Worm (Caenorhabditis elegans) whole organism, early embryonic: ENCODE measurements around the gene C05G5.3.

Source experiments
- B0310.2 ChIP-seq: sonication (generic microtip); optimal IDR thresholded peaks from 2 replicates; lab custom pipeline; 2016; ENCODE audit warnings: mild to moderate bottlenecking, missing genetic modification characterization, missing compliant biosample characterization
- F13C5.2 ChIP-seq: sonication (generic microtip); optimal IDR thresholded peaks from 2 replicates; lab custom pipeline; 2017; ENCODE audit warnings: mild to moderate bottlenecking, missing genetic modification characterization, inconsistent platforms, missing compliant biosample characterization
- aly-1 ChIP-seq: sonication (generic microtip); optimal IDR thresholded peaks from 2 replicates; lab custom pipeline; 2016; ENCODE audit warnings: missing genetic modification characterization, missing compliant biosample characterization
- ama-1 ChIP-seq: fragments of 150-350 bp; optimal IDR thresholded peaks from 2 replicates; lab custom pipeline; 2014
- ceh-13 ChIP-seq: fragments of 200-800 bp; sonication (Bioruptor generic); optimal IDR thresholded peaks from 2 replicates; lab custom pipeline; 2018; ENCODE audit warnings: mild to moderate bottlenecking, missing genetic modification characterization, missing compliant biosample characterization
- ceh-36 ChIP-seq: sonication (generic microtip); optimal IDR thresholded peaks from 2 replicates; lab custom pipeline; 2016; ENCODE audit warnings: missing genetic modification characterization, inconsistent platforms, missing compliant biosample characterization
- ets-7 ChIP-seq: sonication (generic microtip); optimal IDR thresholded peaks from 2 replicates; lab custom pipeline; 2016; ENCODE audit warnings: missing genotype, missing genetic modification characterization, missing compliant biosample characterization
- flt-1 ChIP-seq: fragments of 200-800 bp; sonication (Bioruptor generic); IDR thresholded peaks from 2 replicates; pipeline ENCODE4 v1.3.6; 2022; ENCODE audit warnings: missing genetic modification characterization, missing compliant biosample characterization
- hmbx-1 ChIP-seq: sonication (generic microtip); optimal IDR thresholded peaks from 2 replicates; lab custom pipeline; 2016; ENCODE audit warnings: mild to moderate bottlenecking, missing genetic modification characterization, missing compliant biosample characterization
- hmg-4 ChIP-seq: fragments of 200-800 bp; sonication (Bioruptor generic); optimal IDR thresholded peaks from 2 replicates; lab custom pipeline; 2018; ENCODE audit warnings: mild to moderate bottlenecking, missing genetic modification characterization, missing compliant biosample characterization
- hnd-1 ChIP-seq: sonication (generic microtip); optimal IDR thresholded peaks from 2 replicates; lab custom pipeline; 2016; ENCODE audit warnings: missing genetic modification characterization, missing compliant biosample characterization
- pes-1 ChIP-seq: fragments of 200-800 bp; sonication (Bioruptor generic); IDR thresholded peaks from 2 replicates; pipeline ENCODE4 v1.3.6; 2022; ENCODE audit warnings: missing genetic modification reagents, missing genetic modification characterization, missing compliant biosample characterization
- scrt-1 ChIP-seq: fragments of 200-800 bp; sonication (Bioruptor generic); IDR thresholded peaks from 2 replicates; pipeline ENCODE4 v1.3.6; 2022; ENCODE audit warnings: missing genetic modification characterization, missing compliant biosample characterization
- sea-1 ChIP-seq: fragments of 200-800 bp; sonication (Bioruptor generic); conservative IDR thresholded peaks from 2 replicates; pipeline ENCODE4 v1.3.6; 2022; ENCODE audit warnings: missing genetic modification characterization, missing compliant biosample characterization
- tbx-11 ChIP-seq: fragments of 200-800 bp; sonication (Bioruptor generic); IDR thresholded peaks from 2 replicates; pipeline ENCODE4 v1.3.6; 2022; ENCODE audit warnings: missing genetic modification characterization, missing compliant biosample characterization
- tbx-37 ChIP-seq: fragments of 200-800 bp; sonication (Bioruptor generic); conservative IDR thresholded peaks from 2 replicates; pipeline ENCODE4 v1.3.6; 2022; ENCODE audit warnings: missing genetic modification reagents, missing genetic modification characterization, missing compliant biosample characterization
- tra-4 ChIP-seq: sonication (generic microtip); optimal IDR thresholded peaks from 2 replicates; lab custom pipeline; 2017; ENCODE audit warnings: missing genetic modification characterization, missing compliant biosample characterization

C05G5.3 gene

ce11 chrX:14745218-14745617, 6.6 kb downstream of the C05G5.3 start:
- no peak for TF ChIP-seq hmbx-1 (tag; lab: Kevin White, UChicago)
- no peak for TF ChIP-seq ama-1
- TF ChIP-seq F13C5.2 (tag; lab: Kevin White, UChicago): no peak
- no peak for TF ChIP-seq tra-4
- no peak for TF ChIP-seq flt-1 (GFP tag; lab: Robert Waterston, UW)
- no peak for TF ChIP-seq ets-7 (tag; lab: Kevin White, UChicago)
- TF ChIP-seq pes-1 (GFP tag; lab: Robert Waterston, UW): no peak
- no peak for TF ChIP-seq ceh-13
- no peak for TF ChIP-seq tbx-37 (GFP tag; lab: Robert Waterston, UW)

DNA sequence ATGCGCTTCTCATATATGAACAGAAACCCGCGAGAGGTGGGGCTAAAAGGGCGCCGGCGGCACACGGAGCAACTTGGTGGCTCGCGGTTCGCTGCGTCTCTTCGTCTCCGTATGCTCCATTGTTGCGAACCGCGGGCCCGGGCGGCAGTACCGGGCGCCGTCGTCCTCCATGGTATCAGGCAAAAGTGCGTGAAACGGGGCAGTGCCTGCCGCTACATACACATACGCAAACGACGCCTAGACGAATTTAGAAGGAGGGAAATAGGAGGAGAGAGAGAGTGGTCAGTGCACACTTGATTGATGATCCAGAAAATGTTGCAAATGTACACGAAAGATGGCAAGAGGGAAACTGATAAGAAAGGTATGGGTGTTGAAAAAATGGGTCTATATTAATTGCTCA, 7.3 kb downstream of the C05G5.3 start:
- TF ChIP-seq tbx-37 (GFP tag; lab: Robert Waterston, UW) (no peak), aly-1 (tag; lab: Kevin White, UChicago) (no peak), tbx-11 (GFP tag; lab: Robert Waterston, UW) (no peak), ceh-36 (tag; lab: Kevin White, UChicago) (no peak), hnd-1 (tag; lab: Kevin White, UChicago) (no peak), scrt-1 (GFP tag; lab: Robert Waterston, UW) (no peak), hmbx-1 (tag; lab: Kevin White, UChicago) (no peak), tra-4 (no peak), F13C5.2 (tag; lab: Kevin White, UChicago) (no peak), sea-1 (no peak), hmg-4 (no peak), ama-1 (no peak), flt-1 (GFP tag; lab: Robert Waterston, UW) (no peak), ceh-13 (no peak), B0310.2 (no peak), ets-7 (tag; lab: Kevin White, UChicago) (no peak), pes-1 (GFP tag; lab: Robert Waterston, UW) (no peak)

ce11 chrX:14743780-14744179, 8.0 kb downstream of the C05G5.3 start, which contains the start of gene C05G5.7:
TSS of gene C05G5.7 (minus strand) at chrX:14743780.
- TF ChIP-seq pes-1 (GFP tag; lab: Robert Waterston, UW): no peak
- TF ChIP-seq tbx-37 (GFP tag; lab: Robert Waterston, UW): no peak
- no peak for TF ChIP-seq tra-4
- TF ChIP-seq hmbx-1 (tag; lab: Kevin White, UChicago): no peak
- TF ChIP-seq F13C5.2 (tag; lab: Kevin White, UChicago): no peak
- no peak for TF ChIP-seq flt-1 (GFP tag; lab: Robert Waterston, UW)
- TF ChIP-seq aly-1 (tag; lab: Kevin White, UChicago): no peak
- no peak for TF ChIP-seq hnd-1 (tag; lab: Kevin White, UChicago)
- no peak for TF ChIP-seq scrt-1 (GFP tag; lab: Robert Waterston, UW)
- TF ChIP-seq sea-1: no peak
- TF ChIP-seq ama-1: no peak
- no peak for TF ChIP-seq ceh-36 (tag; lab: Kevin White, UChicago)
- no peak for TF ChIP-seq ets-7 (tag; lab: Kevin White, UChicago)
- no peak for TF ChIP-seq ceh-13
- TF ChIP-seq B0310.2: no peak
- TF ChIP-seq hmg-4: no peak
- no peak for TF ChIP-seq tbx-11 (GFP tag; lab: Robert Waterston, UW)

DNA sequence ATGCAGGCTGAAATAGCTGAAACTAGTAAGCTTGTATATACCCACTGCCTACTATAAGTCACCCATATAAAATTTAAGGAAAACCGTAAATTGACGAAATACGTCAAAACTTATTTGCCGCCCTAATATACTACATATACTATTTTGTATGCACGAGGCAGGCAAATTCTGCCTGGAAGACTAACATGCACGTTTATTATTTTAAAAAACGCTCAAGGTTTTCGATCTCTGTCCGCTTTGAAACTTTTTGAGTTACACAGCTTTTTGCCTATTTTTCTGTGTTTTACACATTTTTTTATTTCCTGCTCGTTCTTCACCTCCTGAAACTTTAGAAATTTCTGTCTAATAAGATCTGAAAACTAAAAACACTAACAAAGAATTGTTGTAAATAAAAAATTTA, 8.6 kb downstream of the C05G5.3 start:
- TF ChIP-seq flt-1 (GFP tag; lab: Robert Waterston, UW): no peak
- TF ChIP-seq tra-4: no peak
- no peak for TF ChIP-seq F13C5.2 (tag; lab: Kevin White, UChicago)
- no peak for TF ChIP-seq ceh-13
- TF ChIP-seq tbx-37 (GFP tag; lab: Robert Waterston, UW): no peak
- no peak for TF ChIP-seq ceh-36 (tag; lab: Kevin White, UChicago)
- TF ChIP-seq hnd-1 (tag; lab: Kevin White, UChicago): no peak
- TF ChIP-seq scrt-1 (GFP tag; lab: Robert Waterston, UW): no peak

DNA sequence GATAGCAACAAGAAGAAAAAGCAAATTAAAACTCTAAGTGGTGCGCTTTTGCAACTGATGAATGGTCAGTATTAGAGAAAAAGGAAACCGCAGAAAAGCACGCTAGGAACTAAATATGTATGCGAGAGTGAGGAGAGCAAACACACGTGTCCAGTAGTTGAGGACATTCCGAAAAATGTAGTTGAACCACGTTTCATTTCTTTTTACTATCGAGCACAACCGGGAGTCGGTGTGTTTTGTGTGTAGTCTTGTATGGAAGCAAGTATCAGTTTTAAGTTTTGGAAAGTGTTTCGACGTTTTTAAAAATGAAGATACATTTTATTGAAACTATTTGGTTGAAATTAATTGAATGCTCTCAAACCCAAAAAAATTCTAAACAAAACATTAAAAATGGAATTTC, 11.8 kb downstream of the C05G5.3 start, which contains the start of gene C05G5.1:
Gene C05G5.1 (minus strand): TSS at position 101 of the 400 bp plus-strand sequence.
- TF ChIP-seq B0310.2: no peak
- no peak for TF ChIP-seq hmg-4
- no peak for TF ChIP-seq sea-1
- TF ChIP-seq F13C5.2 (tag; lab: Kevin White, UChicago): no peak
- TF ChIP-seq ama-1: no peak
- TF ChIP-seq ets-7 (tag; lab: Kevin White, UChicago): no peak
- TF ChIP-seq flt-1 (GFP tag; lab: Robert Waterston, UW): no peak
- TF ChIP-seq tra-4: no peak
- no peak for TF ChIP-seq ceh-36 (tag; lab: Kevin White, UChicago)

ce11 chrX:14739466-14739865, 12.3 kb downstream of the C05G5.3 start:
- TF ChIP-seq tbx-37 (GFP tag; lab: Robert Waterston, UW): no peak
- TF ChIP-seq ets-7 (tag; lab: Kevin White, UChicago): no peak
- no peak for TF ChIP-seq ceh-13
- no peak for TF ChIP-seq tra-4
- TF ChIP-seq tbx-11 (GFP tag; lab: Robert Waterston, UW): no peak
- TF ChIP-seq pes-1 (GFP tag; lab: Robert Waterston, UW): no peak
- TF ChIP-seq flt-1 (GFP tag; lab: Robert Waterston, UW): no peak
- TF ChIP-seq sea-1: no peak
- TF ChIP-seq hnd-1 (tag; lab: Kevin White, UChicago): no peak
- no peak for TF ChIP-seq scrt-1 (GFP tag; lab: Robert Waterston, UW)
- TF ChIP-seq B0310.2: no peak
- TF ChIP-seq ceh-36 (tag; lab: Kevin White, UChicago): no peak
- TF ChIP-seq hmbx-1 (tag; lab: Kevin White, UChicago): no peak
- no peak for TF ChIP-seq ama-1
- no peak for TF ChIP-seq F13C5.2 (tag; lab: Kevin White, UChicago)
- TF ChIP-seq hmg-4: no peak

DNA sequence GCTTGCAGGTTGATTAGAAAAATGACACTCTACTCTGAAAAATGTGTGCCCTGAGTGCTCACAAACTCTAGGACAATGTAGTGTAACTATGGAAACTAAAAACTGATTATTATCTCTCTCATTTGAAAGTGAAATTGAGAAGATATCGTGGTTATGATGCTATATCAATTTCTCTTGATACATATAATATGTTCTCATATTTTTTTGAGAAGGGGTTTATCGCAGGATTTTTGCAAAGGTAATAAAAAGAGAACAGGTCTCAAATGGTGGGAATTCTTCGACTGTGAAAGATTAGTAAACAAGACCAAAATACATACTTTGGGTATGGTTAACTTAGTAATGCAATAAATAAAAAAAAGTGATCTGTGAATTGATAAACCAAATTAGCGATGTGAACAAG, 14.2 kb downstream of the C05G5.3 start:
- no peak for TF ChIP-seq aly-1 (tag; lab: Kevin White, UChicago)
- TF ChIP-seq ceh-13: no peak
- TF ChIP-seq pes-1 (GFP tag; lab: Robert Waterston, UW): no peak
- TF ChIP-seq hmbx-1 (tag; lab: Kevin White, UChicago): no peak
- no peak for TF ChIP-seq ets-7 (tag; lab: Kevin White, UChicago)
- no peak for TF ChIP-seq hnd-1 (tag; lab: Kevin White, UChicago)
- no peak for TF ChIP-seq hmg-4
- TF ChIP-seq sea-1: no peak
- TF ChIP-seq flt-1 (GFP tag; lab: Robert Waterston, UW): no peak
- TF ChIP-seq tbx-11 (GFP tag; lab: Robert Waterston, UW): no peak
- TF ChIP-seq ceh-36 (tag; lab: Kevin White, UChicago): no peak
- no peak for TF ChIP-seq F13C5.2 (tag; lab: Kevin White, UChicago)
- no peak for TF ChIP-seq B0310.2
- TF ChIP-seq scrt-1 (GFP tag; lab: Robert Waterston, UW): no peak
- no peak for TF ChIP-seq tbx-37 (GFP tag; lab: Robert Waterston, UW)
- no peak for TF ChIP-seq tra-4
- no peak for TF ChIP-seq ama-1
